Worm (Caenorhabditis elegans) whole organism, L2 larva: Measurements from ENCODE around the gene rer-1.

Source experiments
- C34F6.9 ChIP-seq: fragments of 150-350 bp; optimal IDR thresholded peaks from 2 replicates; lab custom pipeline; 2014; ENCODE audit warnings: missing biosample characterization, missing genetic modification characterization
- F13H6.1 ChIP-seq: sonication (generic microtip); optimal IDR thresholded peaks from 2 replicates; lab custom pipeline; 2016; ENCODE audit warnings: missing genetic modification characterization, missing compliant biosample characterization
- R02D3.7 ChIP-seq: fragments of 150-350 bp; optimal IDR thresholded peaks from 2 replicates; lab custom pipeline; 2014; ENCODE audit warnings: missing biosample characterization, missing genetic modification characterization
- alr-1 ChIP-seq: fragments of 150-350 bp; optimal IDR thresholded peaks from 2 replicates; lab custom pipeline; 2014; ENCODE audit warnings: missing biosample characterization, missing genetic modification characterization
- ama-1 ChIP-seq: fragments of 150-350 bp; optimal IDR thresholded peaks from 2 replicates; lab custom pipeline; 2018; ENCODE audit warnings: inconsistent platforms
- blmp-1 ChIP-seq: sonication (generic microtip); optimal IDR thresholded peaks from 2 replicates; lab custom pipeline; 2017; ENCODE audit warnings: missing genetic modification characterization, mild to moderate bottlenecking, missing compliant biosample characterization, antibody characterized with exemption, moderate library complexity; ENCODE audit not compliant: insufficient read depth
- ceh-82 ChIP-seq: fragments of 150-350 bp; optimal IDR thresholded peaks from 2 replicates; lab custom pipeline; 2014; ENCODE audit warnings: missing biosample characterization, missing genetic modification characterization
- crh-2 ChIP-seq: sonication (generic microtip); optimal IDR thresholded peaks from 2 replicates; lab custom pipeline; 2017; ENCODE audit warnings: missing biosample characterization, missing genetic modification characterization
- dmd-4 ChIP-seq: sonication (generic microtip); optimal IDR thresholded peaks from 2 replicates; lab custom pipeline; 2017; ENCODE audit warnings: missing biosample characterization, missing genetic modification characterization
- egl-27 ChIP-seq: sonication (generic microtip); optimal IDR thresholded peaks from 3 replicates; lab custom pipeline; 2017; ENCODE audit warnings: missing biosample characterization, missing genetic modification reagents, missing genetic modification characterization
- elt-1 ChIP-seq: fragments of 150-350 bp; optimal IDR thresholded peaks from 2 replicates; lab custom pipeline; 2014; ENCODE audit warnings: missing biosample characterization, missing genetic modification characterization
- elt-3 ChIP-seq: sonication (generic microtip); optimal IDR thresholded peaks from 2 replicates; lab custom pipeline; 2017; ENCODE audit warnings: missing biosample characterization, missing genetic modification characterization
- fos-1 ChIP-seq: fragments of 150-350 bp; optimal IDR thresholded peaks from 2 replicates; lab custom pipeline; 2014; ENCODE audit warnings: missing biosample characterization, missing genetic modification characterization
- gmeb-1 ChIP-seq: fragments of 150-350 bp; optimal IDR thresholded peaks from 2 replicates; lab custom pipeline; 2014; ENCODE audit warnings: missing biosample characterization, missing genetic modification characterization
- lin-11 ChIP-seq: fragments of 150-350 bp; sonication (generic microtip); optimal IDR thresholded peaks from 2 replicates; lab custom pipeline; 2014; ENCODE audit warnings: missing biosample characterization, missing genetic modification characterization, inconsistent platforms, mixed read lengths
- lin-13 ChIP-seq: fragments of 150-350 bp; optimal IDR thresholded peaks from 2 replicates; lab custom pipeline; 2014; ENCODE audit warnings: missing biosample characterization, missing genetic modification reagents, missing genetic modification characterization
- lin-39 ChIP-seq: fragments of 150-350 bp; optimal IDR thresholded peaks from 2 replicates; lab custom pipeline; 2014; ENCODE audit warnings: missing biosample characterization, missing genetic modification reagents, missing genetic modification characterization
- lsy-2 ChIP-seq, 2 experiments: fragments of 150-350 bp in 1 of 2; sonication (generic microtip) in 1 of 2; optimal IDR thresholded peaks; 2 replicates each; lab custom pipeline; 2014 to 2017; ENCODE audit warnings: missing biosample characterization in 2 of 2, missing genetic modification characterization in 2 of 2
- mab-5 ChIP-seq: fragments of 150-350 bp; optimal IDR thresholded peaks from 2 replicates; lab custom pipeline; 2014; ENCODE audit warnings: missing biosample characterization, missing genetic modification characterization
- mdl-1 ChIP-seq, 2 experiments: fragments of 150-350 bp in 1 of 2; sonication (generic microtip) in 1 of 2; optimal IDR thresholded peaks; 2 replicates each; lab custom pipeline; 2017; ENCODE audit warnings: missing biosample characterization in 2 of 2, missing genetic modification characterization in 2 of 2
- nhr-11 ChIP-seq: fragments of 150-350 bp; optimal IDR thresholded peaks from 2 replicates; lab custom pipeline; 2014; ENCODE audit warnings: missing biosample characterization, missing genetic modification characterization
- nhr-12 ChIP-seq: fragments of 150-350 bp; optimal IDR thresholded peaks from 2 replicates; lab custom pipeline; 2014; ENCODE audit warnings: missing biosample characterization, missing genetic modification characterization
- nhr-129 ChIP-seq: fragments of 150-350 bp; optimal IDR thresholded peaks from 2 replicates; lab custom pipeline; 2014; ENCODE audit warnings: missing biosample characterization, missing genetic modification characterization
- nhr-23 ChIP-seq: fragments of 150-350 bp; optimal IDR thresholded peaks from 2 replicates; lab custom pipeline; 2014; ENCODE audit warnings: missing biosample characterization, missing genetic modification reagents, missing genetic modification characterization
- nhr-237 ChIP-seq: fragments of 150-350 bp; optimal IDR thresholded peaks from 2 replicates; lab custom pipeline; 2014; ENCODE audit warnings: missing biosample characterization, missing genetic modification characterization
- nhr-6 ChIP-seq: fragments of 150-350 bp; optimal IDR thresholded peaks from 2 replicates; lab custom pipeline; 2014; ENCODE audit warnings: missing biosample characterization, missing genetic modification characterization
- nhr-77 ChIP-seq: fragments of 150-350 bp; optimal IDR thresholded peaks from 2 replicates; lab custom pipeline; 2014; ENCODE audit warnings: missing biosample characterization, missing genetic modification characterization
- peb-1 ChIP-seq: fragments of 150-350 bp; optimal IDR thresholded peaks from 2 replicates; lab custom pipeline; 2014; ENCODE audit warnings: missing biosample characterization, missing genetic modification characterization
- sem-4 ChIP-seq: fragments of 150-350 bp; optimal IDR thresholded peaks from 2 replicates; lab custom pipeline; 2014; ENCODE audit warnings: missing biosample characterization, missing genetic modification reagents, missing genetic modification characterization
- skn-1 ChIP-seq: sonication (generic microtip); optimal IDR thresholded peaks from 2 replicates; lab custom pipeline; 2017; ENCODE audit warnings: missing biosample characterization, missing genetic modification characterization
- sma-9 ChIP-seq, 2 experiments: fragments of 150-350 bp in 1 of 2; sonication (generic microtip) in 1 of 2; optimal IDR thresholded peaks; 2 replicates each; lab custom pipeline; 2014 to 2016; ENCODE audit warnings: missing genetic modification characterization in 2 of 2, mild to moderate bottlenecking in 1 of 2, missing biosample characterization in 1 of 2, missing compliant biosample characterization in 1 of 2, missing genetic modification reagents in 1 of 2, moderate library complexity in 1 of 2
- snpc-4 ChIP-seq: fragments of 150-350 bp; optimal IDR thresholded peaks from 2 replicates; lab custom pipeline; 2014; ENCODE audit warnings: missing biosample characterization, missing genetic modification characterization
- unc-55 ChIP-seq: fragments of 150-350 bp; sonication (generic microtip); optimal IDR thresholded peaks from 3 replicates; lab custom pipeline; 2014; ENCODE audit warnings: missing biosample characterization, missing genetic modification reagents, missing genetic modification characterization
- unc-62 ChIP-seq: fragments of 150-350 bp; optimal IDR thresholded peaks from 2 replicates; lab custom pipeline; 2014; ENCODE audit warnings: missing biosample characterization, missing genetic modification reagents, missing genetic modification characterization
- ztf-1 ChIP-seq: fragments of 200-800 bp; sonication (Bioruptor generic); conservative IDR thresholded peaks from 2 replicates; pipeline ENCODE4 v1.3.6; 2022; ENCODE audit warnings: missing genetic modification characterization, missing compliant biosample characterization
- ztf-11 ChIP-seq: sonication (generic microtip); optimal IDR thresholded peaks from 2 replicates; lab custom pipeline; 2017; ENCODE audit warnings: missing biosample characterization, missing genetic modification characterization
- ztf-4 ChIP-seq: fragments of 150-350 bp; optimal IDR thresholded peaks from 2 replicates; lab custom pipeline; 2014; ENCODE audit warnings: missing biosample characterization, missing genetic modification characterization

The rer-1 gene

DNA sequence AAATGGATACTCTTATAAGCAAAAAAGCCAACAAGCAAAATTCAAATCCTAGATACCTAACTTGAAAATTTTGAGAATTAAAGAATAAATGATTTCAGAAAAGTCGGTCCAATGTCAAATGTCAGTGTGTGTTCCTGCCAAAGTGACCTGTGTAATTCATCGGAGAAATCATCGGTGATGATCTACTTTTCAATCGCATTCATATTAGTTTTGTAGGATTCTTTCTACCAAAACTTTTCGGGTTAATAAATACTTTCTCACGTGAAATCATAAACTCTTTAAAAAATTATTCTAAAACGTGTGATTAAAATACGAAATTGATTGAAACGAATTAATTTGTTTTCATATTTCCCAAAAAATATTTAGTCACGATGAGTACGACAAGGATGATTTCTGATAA, 27.9 kb downstream of the rer-1 start, which contains the start of gene F46C5.7:
F46C5.7 (plus strand) TSS at position 301 of the 400 bp plus-strand sequence.
- TF ChIP-seq sma-9 (GFP tag; optimal IDR thresholded peaks at IDR 0.05; lab: Kevin White, UChicago) (no peak), sma-9 (tag; optimal IDR thresholded peaks at IDR 0.05; lab: Kevin White, UChicago) (no peak), unc-55 (GFP tag; lab: Kevin White, UChicago) (no peak), elt-1 (no peak), dmd-4 (tag; lab: Kevin White, UChicago) (no peak), crh-2 (no peak), mab-5 (tag; lab: Kevin White, UChicago) (no peak), ztf-4 (no peak), unc-62 (GFP tag; lab: Kevin White, UChicago) (no peak), C34F6.9 (tag; lab: Kevin White, UChicago) (no peak), blmp-1 (tag; lab: Kevin White, UChicago) (no peak), ztf-11 (tag; lab: Kevin White, UChicago) (no peak)

DNA sequence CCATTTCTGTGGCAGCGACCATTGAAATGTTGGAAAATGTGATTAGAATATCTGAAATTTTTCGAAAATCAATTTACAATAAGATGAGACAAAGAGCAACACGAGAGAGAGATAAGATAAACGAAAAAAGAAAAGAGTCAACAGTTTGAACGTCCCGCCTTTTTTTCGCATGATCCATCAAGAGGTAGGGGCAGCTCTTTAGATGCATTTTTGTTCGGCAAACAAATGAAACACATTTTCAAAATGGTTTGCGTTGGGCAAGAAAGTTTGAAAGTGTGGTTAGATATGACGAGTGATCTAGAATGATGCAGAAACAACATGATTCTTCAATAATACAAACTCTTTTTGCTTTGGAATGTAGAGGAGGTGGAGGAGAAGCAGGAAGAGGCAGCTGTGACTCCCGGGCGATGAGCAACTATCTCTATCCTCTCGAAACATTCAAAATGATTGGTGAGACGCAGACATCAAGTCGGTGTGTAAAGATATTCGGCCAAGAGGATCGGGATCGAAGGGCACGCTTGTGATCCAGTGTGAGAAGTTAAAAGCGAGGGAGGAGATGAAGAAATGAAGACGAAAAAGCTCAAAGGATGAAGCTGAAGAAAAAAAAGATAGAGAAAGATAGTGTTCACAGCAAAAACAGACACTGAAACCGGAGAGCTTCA, 33.4 kb downstream of the rer-1 start, which contains the start of gene F46C5.6:
F46C5.6 (minus strand) TSS at position 51 of the 662 bp plus-strand sequence.
- TF ChIP-seq gmeb-1 = no peak
- no peak for TF ChIP-seq fos-1 (tag; lab: Kevin White, UChicago)
- no peak for TF ChIP-seq nhr-77 (tag; lab: Kevin White, UChicago)
- TF ChIP-seq ztf-4 = no peak
- peak; percentile 28 for TF ChIP-seq C34F6.9 (tag; lab: Kevin White, UChicago)
- TF ChIP-seq R02D3.7 = no peak
- TF ChIP-seq F13H6.1 (tag; lab: Kevin White, UChicago) = peak; percentile 84
- no peak for TF ChIP-seq unc-62 (GFP tag; lab: Kevin White, UChicago)
- TF ChIP-seq unc-55 (GFP tag; lab: Kevin White, UChicago) = no peak
- no peak for TF ChIP-seq alr-1
- TF ChIP-seq ztf-11 (tag; lab: Kevin White, UChicago) = no peak
- TF ChIP-seq ztf-1 (GFP tag; lab: Robert Waterston, UW) = no peak
- no peak for TF ChIP-seq nhr-237 (tag; lab: Kevin White, UChicago)
- no peak for TF ChIP-seq lin-13 (GFP tag; lab: Kevin White, UChicago)
- TF ChIP-seq nhr-129 (tag; lab: Kevin White, UChicago) = peak; percentile 45
- peak in 1 of 2 experiments; percentile 26 for TF ChIP-seq lsy-2 (tag; optimal IDR thresholded peaks at IDR 0.05; lab: Kevin White, UChicago)
- no peak for TF ChIP-seq peb-1
- TF ChIP-seq snpc-4 = no peak
- TF ChIP-seq sma-9 (GFP tag; optimal IDR thresholded peaks at IDR 0.05; lab: Kevin White, UChicago) = peak; percentile 17
- TF ChIP-seq sma-9 (tag; optimal IDR thresholded peaks at IDR 0.05; lab: Kevin White, UChicago) = no peak
- no peak for TF ChIP-seq lin-11 (tag; lab: Kevin White, UChicago)
- TF ChIP-seq nhr-6 = no peak
- TF ChIP-seq mdl-1 (tag; optimal IDR thresholded peaks at IDR 0.05; lab: Kevin White, UChicago) = no peak
- no peak for TF ChIP-seq lin-39
- TF ChIP-seq elt-1 = no peak
- TF ChIP-seq elt-3 (tag; lab: Kevin White, UChicago) = no peak
- no peak for TF ChIP-seq nhr-23 (tag; lab: Kevin White, UChicago)
- TF ChIP-seq, all 48 proteins: peak for 5

DNA sequence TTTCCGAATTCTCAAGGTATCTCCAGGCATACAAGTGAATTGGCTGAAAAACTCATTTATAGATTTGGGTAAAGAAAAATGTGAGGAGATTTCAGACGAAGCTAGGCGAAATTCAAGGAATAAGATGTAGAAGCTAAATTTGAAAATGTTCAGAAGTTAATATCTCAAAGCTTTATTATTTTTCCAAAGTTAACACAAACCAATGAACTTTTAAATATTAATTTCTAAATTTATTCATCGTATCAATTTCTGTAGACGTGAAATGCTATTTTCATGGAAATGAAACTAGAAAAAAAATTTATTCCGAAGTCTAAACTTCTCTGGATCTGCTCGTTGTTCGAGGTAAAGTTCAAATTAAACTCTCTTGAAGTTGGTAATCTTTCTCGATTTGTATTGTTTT, 34.1 kb downstream of the rer-1 start, which contains the start of gene agxt-1:
agxt-1 (plus strand) TSS at position 301 of the 400 bp plus-strand sequence.
- no peak for TF ChIP-seq snpc-4
- no peak for TF ChIP-seq nhr-6
- no peak for TF ChIP-seq ztf-11 (tag; lab: Kevin White, UChicago)
- no peak for TF ChIP-seq lsy-2 (tag; optimal IDR thresholded peaks at IDR 0.05; lab: Kevin White, UChicago)
- no peak for TF ChIP-seq nhr-129 (tag; lab: Kevin White, UChicago)
- TF ChIP-seq R02D3.7 = no peak
- TF ChIP-seq ceh-82 (tag; lab: Kevin White, UChicago) = no peak
- TF ChIP-seq ama-1 = no peak
- no peak for TF ChIP-seq crh-2
- no peak for TF ChIP-seq sem-4 (tag; lab: Kevin White, UChicago)
- TF ChIP-seq skn-1 = no peak
- no peak for TF ChIP-seq nhr-12 (tag; lab: Kevin White, UChicago)
- no peak for TF ChIP-seq lin-39
- no peak for TF ChIP-seq nhr-11 (tag; lab: Kevin White, UChicago)
- no peak for TF ChIP-seq mab-5 (tag; lab: Kevin White, UChicago)
- TF ChIP-seq mdl-1 (tag; optimal IDR thresholded peaks at IDR 0.05; lab: Kevin White, UChicago) = no peak
- no peak for TF ChIP-seq C34F6.9 (tag; lab: Kevin White, UChicago)
- TF ChIP-seq egl-27 (tag; lab: Kevin White, UChicago) = no peak
